Worm (Caenorhabditis elegans) whole organism, late embryonic: ENCODE data around the gene mob-4.

ENCODE experiments used
- ceh-6 ChIP-seq: fragments of 200-800 bp; sonication (Bioruptor generic); optimal IDR thresholded peaks from 2 replicates; lab custom pipeline; 2018; ENCODE audit warnings: mild to moderate bottlenecking, missing genetic modification characterization, missing compliant biosample characterization
- sox-4 ChIP-seq: sonication (generic microtip); optimal IDR thresholded peaks from 2 replicates; lab custom pipeline; 2017; ENCODE audit warnings: mild to moderate bottlenecking, missing genetic modification characterization, inconsistent platforms, missing compliant biosample characterization

DNA sequence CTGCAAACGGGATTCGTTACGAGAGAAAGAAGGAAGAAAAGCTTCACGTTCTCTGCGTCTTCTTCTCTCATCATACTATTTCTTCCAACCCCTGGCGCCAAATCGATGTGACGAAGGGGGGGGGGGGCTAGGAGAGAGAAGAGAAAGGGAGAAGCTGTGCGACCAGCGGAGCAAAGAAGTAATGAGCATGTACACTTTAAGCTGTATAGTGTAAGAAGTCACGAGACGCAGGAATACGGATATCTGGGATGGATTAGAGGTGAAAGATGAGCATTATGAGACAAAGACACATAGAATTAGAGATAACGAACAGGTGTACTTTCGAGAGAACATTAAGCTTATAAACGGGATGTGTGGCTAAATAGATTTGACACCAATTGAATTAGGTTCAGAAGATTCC is 23.1 kb upstream of the mob-4 start:
- no peak for TF ChIP-seq ceh-6 (GFP tag; lab: Kevin White, UChicago)
- no peak for TF ChIP-seq sox-4 (tag; lab: Kevin White, UChicago)
